Worm (Caenorhabditis elegans): ENCODE results near the gene zmp-3.
"Not testable (repeated sequence)": the region's sequence is repeated elsewhere in the genome, so short reads cannot be mapped to it uniquely, and the experiment has no call there.

zmp-3 gene

ce11 chrV:2909525-2909924, at the start of gene zmp-3:
TSS of gene zmp-3 (minus strand) at chrV:2909625.
- TF ChIP-seq zag-1 (tag; optimal IDR thresholded peaks at IDR 0.05) (no peak), ztf-4 (tag; optimal IDR thresholded peaks at IDR 0.05) (no peak), tbx-2 (tag; optimal IDR thresholded peaks at IDR 0.05) (no peak)

DNA sequence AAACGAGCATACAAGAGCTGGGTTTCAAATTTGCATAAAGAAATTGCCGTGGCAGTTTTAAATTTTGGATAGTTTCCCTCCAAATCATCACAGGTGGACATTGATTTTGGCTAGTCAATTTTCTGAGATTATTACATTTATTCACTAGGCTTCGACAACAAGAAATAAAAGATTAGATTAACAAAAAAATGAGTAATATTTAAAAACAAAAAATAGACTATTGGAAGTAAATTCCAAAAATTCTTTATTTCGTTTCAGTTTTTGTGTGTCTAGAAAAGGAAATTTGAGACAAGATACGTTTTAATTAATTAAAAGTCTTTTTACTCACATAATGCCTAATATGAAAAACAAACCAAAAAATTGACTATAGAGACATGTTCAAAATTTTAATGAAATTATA, 48.8 kb upstream of the zmp-3 start, which contains the start of gene srw-142:
TSS of gene srw-142 (minus strand) at position 101 of the 400 bp plus-strand sequence.
- TF ChIP-seq skn-1 (tag; optimal IDR thresholded peaks at IDR 0.05): no peak
- no peak for TF ChIP-seq pqm-1 (tag; optimal IDR thresholded peaks at IDR 0.05)

- TF ChIP-seq hmg-11 (tag; optimal IDR thresholded peaks at IDR 0.05); mml-1 (tag; optimal IDR thresholded peaks at IDR 0.05); fkh-10 (GFP tag; optimal IDR thresholded peaks at IDR 0.05): not testable (repeated sequence)
Observed at ce11 chrV:2955342-2955741, 45.9 kb upstream of the zmp-3 start, which contains the start of gene srh-248. TSS of gene srh-248 (minus strand) at chrV:2955442.

DNA sequence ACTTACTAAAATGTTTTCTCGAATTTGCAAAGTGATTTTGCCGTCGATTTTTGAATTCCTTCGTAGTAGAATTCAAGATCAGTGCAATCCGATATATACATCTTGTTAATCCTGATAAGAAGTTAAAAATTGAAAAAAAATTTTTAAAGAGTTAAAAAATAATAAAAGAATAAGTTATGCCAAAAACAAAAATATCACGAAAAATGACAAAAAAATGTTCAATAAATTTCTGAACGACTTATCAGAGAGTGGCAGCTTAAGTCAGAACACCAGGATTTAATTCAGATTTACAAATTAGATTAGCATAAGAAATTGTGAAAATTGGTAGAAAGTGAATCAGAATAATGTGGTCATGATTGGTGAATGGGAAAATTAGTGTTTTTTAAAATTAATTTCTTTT, 42.7 kb upstream of the zmp-3 start, which contains the start of gene srw-122:
TSS of gene srw-122 (minus strand) at position 101 of the 400 bp plus-strand sequence.
- not testable (repeated sequence) for TF ChIP-seq fos-1, nhr-11, ceh-28 (tag; optimal IDR thresholded peaks at IDR 0.05)

ce11 chrV:2945602-2946001, 36.2 kb upstream of the zmp-3 start, which contains the start of gene srh-87:
TSS of gene srh-87 (minus strand) at chrV:2945702.
- TF ChIP-seq elt-3 (tag; optimal IDR thresholded peaks at IDR 0.05): no peak
- TF ChIP-seq nhr-12 (tag; optimal IDR thresholded peaks at IDR 0.05): no peak
- TF ChIP-seq ZK546.5 (tag; optimal IDR thresholded peaks at IDR 0.05): no peak
- no peak for TF ChIP-seq nhr-25 (tag; optimal IDR thresholded peaks at IDR 0.05)
- TF ChIP-seq nhr-237 (tag; optimal IDR thresholded peaks at IDR 0.05): no peak
- no peak for TF ChIP-seq egl-27 (tag; optimal IDR thresholded peaks at IDR 0.05)

- no peak for TF ChIP-seq fkh-10 (GFP tag; optimal IDR thresholded peaks at IDR 0.05)
- no peak for TF ChIP-seq jun-1 (tag; optimal IDR thresholded peaks at IDR 0.05)
- no peak for TF ChIP-seq eor-1 (tag; optimal IDR thresholded peaks at IDR 0.05)
- TF ChIP-seq mdl-1 (tag; optimal IDR thresholded peaks at IDR 0.05): no peak
- no peak for TF ChIP-seq aly-2 (tag; optimal IDR thresholded peaks at IDR 0.05)
Observed at ce11 chrV:2943859-2944258, 34.4 kb upstream of the zmp-3 start, which contains the start of gene srw-137. TSS of gene srw-137 (minus strand) at chrV:2943959.

DNA sequence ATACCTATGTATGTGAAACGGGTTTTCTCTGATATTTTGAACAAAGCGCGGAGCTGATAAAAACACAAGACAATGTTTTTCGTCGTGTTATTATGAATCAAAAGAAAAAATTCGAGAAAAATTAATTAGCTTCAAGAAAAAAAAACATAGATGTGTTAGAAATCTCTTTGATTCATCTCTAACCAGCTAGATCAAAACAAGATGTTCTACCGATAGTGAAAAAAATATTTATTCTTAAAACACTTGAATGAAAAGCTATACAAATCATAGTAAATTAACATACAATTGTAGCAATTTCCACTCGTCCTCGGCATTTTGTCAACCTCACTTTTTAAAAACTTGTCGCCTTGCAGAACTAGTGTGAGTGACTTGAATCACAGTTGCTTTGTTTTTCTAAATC, 32.8 kb upstream of the zmp-3 start:
- TF ChIP-seq egl-5 (tag; optimal IDR thresholded peaks at IDR 0.05) (no peak), pha-4 (tag; optimal IDR thresholded peaks at IDR 0.05) (no peak), ztf-4 (tag; optimal IDR thresholded peaks at IDR 0.05) (no peak), skn-1 (tag; optimal IDR thresholded peaks at IDR 0.05) (no peak), nhr-12 (tag; optimal IDR thresholded peaks at IDR 0.05) (no peak), lsy-12 (tag; optimal IDR thresholded peaks at IDR 0.05) (no peak), R02D3.7 (tag; optimal IDR thresholded peaks at IDR 0.05) (no peak), unc-62 (GFP tag; optimal IDR thresholded peaks at IDR 0.05) (no peak), ZK546.5 (tag; optimal IDR thresholded peaks at IDR 0.05) (no peak), nhr-77 (tag; optimal IDR thresholded peaks at IDR 0.05) (no peak), snpc-4 (tag; optimal IDR thresholded peaks at IDR 0.05) (no peak), eor-1 (tag; optimal IDR thresholded peaks at IDR 0.05) (no peak)

DNA sequence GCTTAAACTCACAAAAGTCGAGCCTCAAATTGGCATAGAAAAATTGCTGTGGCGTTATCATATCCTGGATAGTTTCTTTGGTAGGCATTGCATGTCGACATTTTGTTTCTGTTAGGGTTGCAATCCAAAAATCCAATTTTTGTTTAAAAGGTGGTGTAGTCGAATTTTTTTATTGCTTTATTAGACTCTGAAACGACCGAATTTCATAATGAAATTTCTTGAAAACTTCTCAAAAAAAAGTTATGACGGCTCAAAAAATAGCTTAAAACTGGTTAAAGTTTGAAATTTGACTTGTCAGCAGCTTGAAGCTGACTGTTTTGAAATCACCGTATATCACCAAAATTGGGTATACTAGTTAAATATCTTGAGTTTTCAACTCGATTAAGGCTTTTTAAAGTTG, 32.0 kb upstream of the zmp-3 start, which contains the start of gene srw-143:
TSS of gene srw-143 (minus strand) at position 101 of the 400 bp plus-strand sequence.
- TF ChIP-seq sea-2 (GFP tag; optimal IDR thresholded peaks at IDR 0.05) (no peak), nhr-12 (tag; optimal IDR thresholded peaks at IDR 0.05) (no peak), fkh-10 (GFP tag; optimal IDR thresholded peaks at IDR 0.05) (no peak), unc-62 (GFP tag; optimal IDR thresholded peaks at IDR 0.05) (no peak), lin-39 (tag; optimal IDR thresholded peaks at IDR 0.05) (no peak), lin-15B (tag; optimal IDR thresholded peaks at IDR 0.05) (no peak), nhr-77 (tag; optimal IDR thresholded peaks at IDR 0.05) (no peak), eor-1 (tag; optimal IDR thresholded peaks at IDR 0.05) (no peak), elt-1 (tag; optimal IDR thresholded peaks at IDR 0.05) (no peak), nhr-43 (tag; optimal IDR thresholded peaks at IDR 0.05; ENCODE audit: poor library complexity, severe bottlenecking) (no peak), ztf-4 (tag; optimal IDR thresholded peaks at IDR 0.05) (no peak), ceh-9 (tag; optimal IDR thresholded peaks at IDR 0.05) (no peak), mdl-1 (tag; optimal IDR thresholded peaks at IDR 0.05) (no peak), ceh-82 (tag; optimal IDR thresholded peaks at IDR 0.05) (no peak)
